Fruit fly (Drosophila melanogaster) S2 (cell line): ENCODE results near the gene mRpL22.

Experiments used
- CG8478 ChIP-seq: fragments of >200 bp; optimal IDR thresholded peaks from 2 replicates; lab custom pipeline; 2018
- CTCF ChIP-seq, 2 experiments: fragments of >200 bp; optimal IDR thresholded peaks; 2 replicates each; lab custom pipeline; 2018

dm6 chrX:16737878-16738277, 45.9 kb upstream of the mRpL22 start, which contains the start of gene TwdlZ:
- TF ChIP-seq CG8478 (lab: Kevin White, UChicago) (no peak), CTCF (optimal IDR thresholded peaks at IDR 0.05; lab: Kevin White, UChicago) (no peak)
